Fruit fly (Drosophila melanogaster): ENCODE measurements around the gene CG32086.
A peak's percentile ranks its signal among the peaks of the same experiment; 100 is the strongest.

Gene CG32086

DNA sequence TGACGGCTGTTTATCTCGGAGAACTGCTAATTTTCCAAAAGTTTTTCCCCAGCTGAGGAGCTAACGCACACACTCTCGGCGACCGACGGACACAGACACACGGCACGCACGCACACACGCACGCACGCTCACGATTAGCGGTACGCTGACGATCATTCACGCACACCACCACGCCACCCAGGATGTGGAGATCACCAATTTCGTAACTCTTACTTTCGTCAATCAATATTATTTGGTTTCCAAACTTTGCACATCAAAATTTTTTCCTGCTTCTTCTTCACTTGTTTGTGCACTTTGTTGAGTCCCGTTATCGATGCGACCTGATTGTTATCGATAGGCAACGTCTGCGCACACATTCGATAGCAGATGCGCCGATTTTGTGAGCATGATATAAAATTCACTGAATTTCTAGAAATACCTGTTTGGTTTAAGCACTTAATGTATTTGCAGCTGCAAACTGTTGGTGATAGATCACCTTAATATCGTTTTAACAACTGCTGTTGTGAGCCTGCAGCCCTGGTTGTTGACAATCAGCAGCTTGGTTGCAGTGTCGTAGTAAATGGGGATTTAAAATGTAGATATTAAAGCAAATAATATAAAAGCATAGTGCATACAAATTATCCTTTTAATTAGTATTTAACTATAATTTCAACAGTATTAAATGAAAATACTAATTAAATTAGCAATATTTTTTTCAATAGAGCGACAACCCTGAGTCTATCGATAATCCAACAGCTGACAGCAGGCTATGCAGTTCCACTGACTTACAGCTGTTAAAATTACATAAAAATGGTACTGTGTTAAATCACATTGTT lies 21.7 kb downstream of the CG32086 start, which contains the start of the genes CG7394 and Mob2 (continued):
- TF ChIP-seq BEAF-32 (GFP tag; optimal IDR thresholded peaks at IDR 0.05), result peak; percentile 91
- TF ChIP-seq Camta (GFP tag; optimal IDR thresholded peaks at IDR 0.05), result peak; percentile 81
- TF ChIP-seq CG1529 (GFP tag; optimal IDR thresholded peaks at IDR 0.05), result peak; percentile 63
- no peak; the same call in 2 of the 3 replicates for TF ChIP-seq zen2 (GFP tag; IDR thresholded peaks at IDR 0.05; ENCODE audit: partially characterized antibody)
- peak; percentile 52; the same call in 1 of the 2 replicates for TF ChIP-seq CG11696 (GFP tag; IDR thresholded peaks at IDR 0.05)
- peak; percentile 73 for TF ChIP-seq CG16863 (GFP tag; optimal IDR thresholded peaks at IDR 0.05)
- TF ChIP-seq CG12155 (GFP tag; optimal IDR thresholded peaks at IDR 0.05), result peak; percentile 91
- TF ChIP-seq pita (GFP tag; optimal IDR thresholded peaks at IDR 0.05), result no peak
- TF ChIP-seq knrl (GFP tag; IDR thresholded peaks at IDR 0.05; ENCODE audit: partially characterized antibody), result peak; percentile 81
- peak; percentile 80 for TF ChIP-seq CG7357 (GFP tag; IDR thresholded peaks at IDR 0.05)
- peak in 1 of 2 experiments; percentile 40 for TF ChIP-seq Hr78 (GFP tag; optimal IDR thresholded peaks at IDR 0.05)
- no peak for TF ChIP-seq fd102C (GFP tag; optimal IDR thresholded peaks at IDR 0.05)
- TF ChIP-seq CG3995 (GFP tag; optimal IDR thresholded peaks at IDR 0.05), result peak; percentile 61
- TF ChIP-seq CG1647 (GFP tag; optimal IDR thresholded peaks at IDR 0.05), result peak; percentile 76
- peak; percentile 37 for TF ChIP-seq pnt (GFP tag; optimal IDR thresholded peaks at IDR 0.05)
- peak; percentile 67; the same call in 1 of the 2 replicates for TF ChIP-seq dati (GFP tag; IDR thresholded peaks at IDR 0.05)
- peak; percentile 79 for TF ChIP-seq trem (tag; optimal IDR thresholded peaks at IDR 0.05)
- peak; percentile 76 for TF ChIP-seq Nf-YC (tag; optimal IDR thresholded peaks at IDR 0.05)
- 0 out of 3 replicates have a peak, but pooled peaks have one; percentile 71 for TF ChIP-seq mld (GFP tag; IDR thresholded peaks at IDR 0.05; ENCODE audit: partially characterized antibody)
- peak; percentile 62; the same call in 2 of the 3 replicates for TF ChIP-seq z (GFP tag; IDR thresholded peaks at IDR 0.05)
- TF ChIP-seq pros (GFP tag; optimal IDR thresholded peaks at IDR 0.05), result no peak
- TF ChIP-seq CG17361 (GFP tag; IDR thresholded peaks at IDR 0.05), result peak; percentile 82
- TF ChIP-seq rib (GFP tag; IDR thresholded peaks at IDR 0.05), result peak; percentile 87
- TF ChIP-seq Blimp-1 (GFP tag; optimal IDR thresholded peaks at IDR 0.05), result peak; percentile 88
- TF ChIP-seq da (GFP tag; optimal IDR thresholded peaks at IDR 0.05), result peak; percentile 59
- peak; percentile 65 for TF ChIP-seq emc (GFP tag; optimal IDR thresholded peaks at IDR 0.05)
- TF ChIP-seq C15 (GFP tag; IDR thresholded peaks at IDR 0.05), result peak; percentile 27; the same call in 1 of the 3 replicates
- peak; percentile 94 for TF ChIP-seq CG7928 (GFP tag; optimal IDR thresholded peaks at IDR 0.05)
- TF ChIP-seq CG4730 (GFP tag; IDR thresholded peaks at IDR 0.05), result peak; percentile 85
- TF ChIP-seq az2 (GFP tag; optimal IDR thresholded peaks at IDR 0.05), result peak; percentile 92
- peak; percentile 91 for TF ChIP-seq HLH3B (GFP tag; IDR thresholded peaks at IDR 0.05)
- TF ChIP-seq ind (GFP tag; optimal IDR thresholded peaks at IDR 0.05), result peak; percentile 90
- TF ChIP-seq CG15696 (tag; optimal IDR thresholded peaks at IDR 0.05), result peak; percentile 84
- TF ChIP-seq CG15269 (tag; optimal IDR thresholded peaks at IDR 0.05), result peak; percentile 93
- no peak for TF ChIP-seq ftz-f1 (GFP tag; optimal IDR thresholded peaks at IDR 0.05)
- TF ChIP-seq MTF-1 (GFP tag; optimal IDR thresholded peaks at IDR 0.05; ENCODE audit: borderline replicate concordance), result peak; percentile 76
- peak; percentile 88 for TF ChIP-seq Taf1 (GFP tag; IDR thresholded peaks at IDR 0.05)
- no peak for TF ChIP-seq HLHmδ (GFP tag; optimal IDR thresholded peaks at IDR 0.05)
- peak; percentile 84 to 93 for TF ChIP-seq dpn (GFP tag; optimal IDR thresholded peaks at IDR 0.05)
- peak; percentile 88 for TF ChIP-seq CG18764 (GFP tag; optimal IDR thresholded peaks at IDR 0.05)
- TF ChIP-seq hb (GFP tag; IDR thresholded peaks at IDR 0.05; ENCODE audit: partially characterized antibody), result peak; percentile 60; the same call in 2 of the 3 replicates
- peak; percentile 77 for TF ChIP-seq CG33213 (GFP tag; optimal IDR thresholded peaks at IDR 0.05)
- peak; percentile 81 for TF ChIP-seq CG8388 (GFP tag; optimal IDR thresholded peaks at IDR 0.05)
- peak; percentile 80 for TF ChIP-seq zfh2 (GFP tag; optimal IDR thresholded peaks at IDR 0.05)
- no peak for TF ChIP-seq prd (optimal IDR thresholded peaks at IDR 0.05)
- TF ChIP-seq prd (GFP tag; IDR thresholded peaks at IDR 0.05), result peak; percentile 92
- TF ChIP-seq kay (GFP tag; optimal IDR thresholded peaks at IDR 0.05), result peak; percentile 84
- peak; percentile 83 for TF ChIP-seq dmrt11E (tag; optimal IDR thresholded peaks at IDR 0.05)
